Fruit fly (Drosophila melanogaster): ENCODE results near the gene CG32579.

CG32579 gene

dm6 chrX:16358670-16359320, 35.7 kb downstream of the CG32579 start, which contains the start of the genes U2af50 and PIG-Q (continued):
- peak; percentile 87 for TF ChIP-seq CG10267 (tag; optimal IDR thresholded peaks at IDR 0.05)
- TF ChIP-seq Opbp (GFP tag; IDR thresholded peaks at IDR 0.05; ENCODE audit: partially characterized antibody), result 0 out of 3 replicates have a peak, but pooled peaks have one; percentile 34
- peak; percentile 89 for TF ChIP-seq ATbp (GFP tag; optimal IDR thresholded peaks at IDR 0.05)
- TF ChIP-seq shn (GFP tag; optimal IDR thresholded peaks at IDR 0.05), result no peak
- peak; percentile 30 for TF ChIP-seq CG11398 (GFP tag; optimal IDR thresholded peaks at IDR 0.05)
- no peak; the same call in none of the 3 replicates for TF ChIP-seq ci (GFP tag; IDR thresholded peaks at IDR 0.05)
- no peak for TF ChIP-seq CG43689 (GFP tag; IDR thresholded peaks at IDR 0.05)
- TF ChIP-seq Fer1 (GFP tag; optimal IDR thresholded peaks at IDR 0.05), result peak; percentile 91
- no peak for TF ChIP-seq p53 (GFP tag; optimal IDR thresholded peaks at IDR 0.05)
- TF ChIP-seq CkIIα-i1 (GFP tag; IDR thresholded peaks at IDR 0.05), result no peak
- TF ChIP-seq Hey (tag; optimal IDR thresholded peaks at IDR 0.05), result no peak
- TF ChIP-seq CG17359 (tag; optimal IDR thresholded peaks at IDR 0.05), result peak; percentile 93
- TF ChIP-seq jing (GFP tag; optimal IDR thresholded peaks at IDR 0.05), result no peak
- peak; percentile 52 to 53 for TF ChIP-seq Pdp1 (GFP tag; optimal IDR thresholded peaks at IDR 0.05)
- peak; percentile 68 for TF ChIP-seq Poxn (GFP tag; IDR thresholded peaks at IDR 0.05)
- TF ChIP-seq CTCF (GFP tag; optimal IDR thresholded peaks at IDR 0.05), result peak; percentile 41
- no peak for TF ChIP-seq tna (GFP tag; IDR thresholded peaks at IDR 0.05; ENCODE audit: partially characterized antibody)
- TF ChIP-seq Hr39 (optimal IDR thresholded peaks at IDR 0.05), result no peak
- TF ChIP-seq mam (GFP tag; optimal IDR thresholded peaks at IDR 0.05), result peak; percentile 77
- peak; percentile 59 for TF ChIP-seq CG16813 (GFP tag; IDR thresholded peaks at IDR 0.05; ENCODE audit: partially characterized antibody)
- peak; percentile 92 for TF ChIP-seq CG18619 (GFP tag; optimal IDR thresholded peaks at IDR 0.05)
- peak; percentile 95 for TF ChIP-seq CG2678 (tag; optimal IDR thresholded peaks at IDR 0.05)
- TF ChIP-seq Dip2 (GFP tag; IDR thresholded peaks at IDR 0.05), result no peak
- TF ChIP-seq CG12299 (tag; optimal IDR thresholded peaks at IDR 0.05), result peak; percentile 87
- TF ChIP-seq CoRest (tag; optimal IDR thresholded peaks at IDR 0.05), result peak; percentile 96
- TF ChIP-seq Neu2 (GFP tag; optimal IDR thresholded peaks at IDR 0.05; ENCODE audit: borderline replicate concordance), result no peak
- peak; percentile 93; the same call in 1 of the 2 replicates for TF ChIP-seq sisA (GFP tag; IDR thresholded peaks at IDR 0.05)
- TF ChIP-seq fd96Cb (tag; optimal IDR thresholded peaks at IDR 0.05), result peak; percentile 95
- TF ChIP-seq Chrac-16 (GFP tag; optimal IDR thresholded peaks at IDR 0.05), result peak; percentile 89
- TF ChIP-seq Sry-β (GFP tag; optimal IDR thresholded peaks at IDR 0.05), result peak; percentile 66
- TF ChIP-seq CG1647 (GFP tag; optimal IDR thresholded peaks at IDR 0.05), result peak; percentile 43
- TF ChIP-seq sd (tag; optimal IDR thresholded peaks at IDR 0.05), result peak; percentile 87
- TF ChIP-seq crol (GFP tag; IDR thresholded peaks at IDR 0.05), result no peak; the same call in 1 of the 2 replicates
- TF ChIP-seq D19B (GFP tag; optimal IDR thresholded peaks at IDR 0.05), result peak; percentile 80
- TF ChIP-seq Abd-B (GFP tag; optimal IDR thresholded peaks at IDR 0.05), result peak; percentile 96
- TF ChIP-seq kay (GFP tag; optimal IDR thresholded peaks at IDR 0.05), result peak; percentile 69
- peak; percentile 79; the same call in 1 of the 2 replicates for TF ChIP-seq toy (GFP tag; IDR thresholded peaks at IDR 0.05)
- peak; percentile 90 for TF ChIP-seq CG15601 (tag; optimal IDR thresholded peaks at IDR 0.05)
- no peak for TF ChIP-seq Tbp (GFP tag; optimal IDR thresholded peaks at IDR 0.05)
- TF ChIP-seq Atf-2 (GFP tag; optimal IDR thresholded peaks at IDR 0.05), result peak; percentile 41
- peak; percentile 32 for TF ChIP-seq CG3163 (GFP tag; optimal IDR thresholded peaks at IDR 0.05)
- TF ChIP-seq CG30403 (GFP tag; optimal IDR thresholded peaks at IDR 0.05), result peak; percentile 87
- TF ChIP-seq CG17912 (GFP tag; optimal IDR thresholded peaks at IDR 0.05), result peak; percentile 68
- TF ChIP-seq CG8089 (GFP tag; optimal IDR thresholded peaks at IDR 0.05), result peak; percentile 47
- peak; percentile 91 for TF ChIP-seq HLH3B (GFP tag; IDR thresholded peaks at IDR 0.05)
- TF ChIP-seq scrt (GFP tag; optimal IDR thresholded peaks at IDR 0.05), result peak; percentile 84
- peak; percentile 92 for TF ChIP-seq CG3281 (GFP tag; optimal IDR thresholded peaks at IDR 0.05)
- TF ChIP-seq pum (GFP tag; optimal IDR thresholded peaks at IDR 0.05), result peak; percentile 55
- TF ChIP-seq usp (GFP tag; optimal IDR thresholded peaks at IDR 0.05), result no peak
- TF ChIP-seq Lim3 (GFP tag; IDR thresholded peaks at IDR 0.05), result no peak; the same call in 1 of the 2 replicates
- peak; percentile 78 for TF ChIP-seq peb (GFP tag; IDR thresholded peaks at IDR 0.05)
